Fruit fly (Drosophila melanogaster): Measurements from ENCODE around the gene CG6287.

DNA sequence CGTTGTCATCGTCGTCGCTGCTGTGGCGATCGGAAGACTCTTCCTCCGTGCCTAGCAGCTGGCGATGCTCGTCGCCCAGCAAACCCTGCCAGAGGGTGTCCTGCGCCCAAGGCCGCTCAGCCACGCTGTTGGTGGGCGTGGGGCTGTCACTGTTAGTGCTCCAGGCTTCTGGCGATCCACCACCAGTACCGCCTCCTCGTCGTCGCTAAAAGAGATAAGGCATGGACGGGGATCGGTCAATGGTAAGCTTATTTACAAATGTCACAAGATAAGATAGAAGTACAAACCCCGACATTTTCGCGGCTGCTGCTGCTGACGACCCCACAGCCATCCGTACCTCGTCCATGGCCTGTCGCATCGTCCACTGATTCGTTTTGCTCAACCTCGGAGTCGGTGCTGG lies 50.2 kb downstream of the CG6287 start:
- TF ChIP-seq CTCF (optimal IDR thresholded peaks at IDR 0.05) (no peak), CG8478 (optimal IDR thresholded peaks at IDR 0.05) (no peak)

Measured in S2 (cell line).